Worm (Caenorhabditis elegans) whole organism, midembryonic: ENCODE results near the gene C50E10.1.

Experiments used
- T22C8.4 ChIP-seq: fragments of 200-800 bp; sonication (Bioruptor generic); IDR thresholded peaks from 2 replicates; pipeline ENCODE4 v1.3.6; 2022; ENCODE audit warnings: missing genetic modification characterization, missing compliant biosample characterization
- flt-1 ChIP-seq: fragments of 200-800 bp; sonication (Bioruptor generic); IDR thresholded peaks from 2 replicates; pipeline ENCODE4 v1.3.6; 2022; ENCODE audit warnings: missing genetic modification characterization, missing compliant biosample characterization
- klf-2 ChIP-seq: fragments of 200-800 bp; sonication (Bioruptor generic); conservative IDR thresholded peaks from 2 replicates; pipeline ENCODE4 v1.3.6; 2022; ENCODE audit warnings: missing genetic modification reagents, missing genetic modification characterization, missing compliant biosample characterization
- ref-1 ChIP-seq: fragments of 200-800 bp; sonication (Bioruptor generic); conservative IDR thresholded peaks from 2 replicates; pipeline ENCODE4 v1.3.6; 2022; ENCODE audit warnings: missing genetic modification reagents, missing genetic modification characterization, missing compliant biosample characterization
- tab-1 ChIP-seq: fragments of 200-800 bp; sonication (Bioruptor generic); IDR thresholded peaks from 2 replicates; pipeline ENCODE4 v1.3.6; 2022; ENCODE audit warnings: missing genetic modification characterization, missing compliant biosample characterization
- ztf-23 ChIP-seq: fragments of 200-800 bp; sonication (Bioruptor generic); IDR thresholded peaks from 2 replicates; pipeline ENCODE4 v1.3.6; 2022; ENCODE audit warnings: missing genetic modification reagents, missing genetic modification characterization, missing compliant biosample characterization
- ztf-29 ChIP-seq: fragments of 200-800 bp; sonication (Bioruptor generic); IDR thresholded peaks from 2 replicates; pipeline ENCODE4 v1.3.6; 2022; ENCODE audit warnings: missing genetic modification reagents, missing genetic modification characterization, missing compliant biosample characterization

ce11 chrII:12266145-12266544, 36.1 kb downstream of the C50E10.1 start, which contains the start of gene tric-1B.1:
- TF ChIP-seq flt-1 (GFP tag; lab: Robert Waterston, UW) = no peak
- TF ChIP-seq klf-2 = no peak
- TF ChIP-seq ztf-29 (GFP tag; lab: Robert Waterston, UW) = no peak
- TF ChIP-seq tab-1 (GFP tag; lab: Robert Waterston, UW) = no peak
- no peak for TF ChIP-seq T22C8.4 (GFP tag; lab: Robert Waterston, UW)
- TF ChIP-seq ref-1 (GFP tag; lab: Robert Waterston, UW) = no peak
- no peak for TF ChIP-seq ztf-23 (GFP tag; lab: Robert Waterston, UW)
